Fruit fly (Drosophila melanogaster) whole organism, embryonic: Measurements from ENCODE around the gene Acp62F.

Experiments
- Aef1 ChIP-seq: fragments of 200-800 bp; sonication (Bioruptor generic); IDR thresholded peaks from 3 replicates; pipeline ENCODE4 v1.3.6; 2022; ENCODE audit warnings: missing biosample characterization, missing genetic modification characterization
- CG10267 ChIP-seq: fragments of 200-800 bp; sonication (Bioruptor generic); optimal IDR thresholded peaks from 2 replicates; lab custom pipeline; 2018; ENCODE audit warnings: missing biosample characterization, mild to moderate bottlenecking, missing genetic modification characterization, moderate library complexity
- CG14710 ChIP-seq: fragments of 200-800 bp; sonication (Bioruptor generic); optimal IDR thresholded peaks from 3 replicates; lab custom pipeline; 2019; ENCODE audit warnings: missing biosample characterization, mild to moderate bottlenecking, missing genetic modification characterization, moderate library complexity
- CG15514 ChIP-seq: fragments of 200-800 bp; sonication (Bioruptor generic); optimal IDR thresholded peaks from 3 replicates; lab custom pipeline; 2017; ENCODE audit warnings: missing biosample characterization, missing genetic modification characterization, mild to moderate bottlenecking, moderate library complexity, missing genetic modification reagents
- CG16815 ChIP-seq: fragments of 200-800 bp; sonication (Bioruptor generic); optimal IDR thresholded peaks from 3 replicates; lab custom pipeline; 2017; ENCODE audit warnings: missing biosample characterization, mild to moderate bottlenecking, missing genetic modification characterization
- CG17385 ChIP-seq: fragments of 200-800 bp; sonication (Bioruptor generic); optimal IDR thresholded peaks from 3 replicates; lab custom pipeline; 2018; ENCODE audit warnings: missing biosample characterization, mild to moderate bottlenecking, missing genetic modification characterization
- CG2116 ChIP-seq: fragments of 200-800 bp; sonication (Bioruptor generic); optimal IDR thresholded peaks from 3 replicates; lab custom pipeline; 2018; ENCODE audit warnings: missing biosample characterization, mild to moderate bottlenecking, missing genetic modification characterization
- CG2712 ChIP-seq: fragments of 200-800 bp; optimal IDR thresholded peaks from 3 replicates; lab custom pipeline; 2019; ENCODE audit warnings: missing biosample characterization, mild to moderate bottlenecking, missing genetic modification characterization, moderate library complexity
- CG34422 ChIP-seq: fragments of 200-800 bp; sonication (Bioruptor generic); IDR thresholded peaks from 3 replicates; pipeline ENCODE4 v1.3.6; 2022; ENCODE audit warnings: missing biosample characterization, missing genetic modification characterization
- CG43689 ChIP-seq: fragments of 200-800 bp; sonication (Bioruptor generic); IDR thresholded peaks from 2 replicates; pipeline ENCODE4 v1.3.6; 2022; ENCODE audit warnings: missing biosample characterization, missing genetic modification characterization
- CG4617 ChIP-seq: fragments of 200-800 bp; sonication (Bioruptor generic); optimal IDR thresholded peaks from 3 replicates; lab custom pipeline; 2016; ENCODE audit warnings: missing biosample characterization, missing genetic modification characterization, borderline replicate concordance
- CG4854 ChIP-seq: fragments of 200-800 bp; sonication (Bioruptor generic); optimal IDR thresholded peaks from 2 replicates; lab custom pipeline; 2016; ENCODE audit warnings: missing biosample characterization, missing genetic modification characterization, inconsistent platforms
- CG6689 ChIP-seq: fragments of 200-800 bp; sonication (Bioruptor generic); IDR thresholded peaks from 2 replicates; pipeline ENCODE4 v1.3.6; 2022; ENCODE audit warnings: missing biosample characterization, missing genetic modification characterization
- CG8359 ChIP-seq: fragments of 200-800 bp; sonication (Bioruptor generic); optimal IDR thresholded peaks from 2 replicates; lab custom pipeline; 2017; ENCODE audit warnings: missing biosample characterization, mild to moderate bottlenecking, missing genetic modification characterization, borderline replicate concordance
- CG9609 ChIP-seq: fragments of 200-800 bp; sonication (Bioruptor generic); optimal IDR thresholded peaks from 3 replicates; lab custom pipeline; 2016; ENCODE audit warnings: missing biosample characterization, missing genetic modification characterization
- CG9797 ChIP-seq: fragments of 200-800 bp; sonication (Bioruptor generic); optimal IDR thresholded peaks from 3 replicates; lab custom pipeline; 2018; ENCODE audit warnings: missing biosample characterization, mild to moderate bottlenecking, missing genetic modification characterization
- CHES-1-like ChIP-seq: fragments of 200-800 bp; sonication (Bioruptor generic); optimal IDR thresholded peaks from 2 replicates; lab custom pipeline; 2016; ENCODE audit warnings: missing biosample characterization, missing genetic modification characterization
- Drgx ChIP-seq: fragments of 200-800 bp; sonication (Bioruptor generic); IDR thresholded peaks from 2 replicates; pipeline ENCODE4 v1.3.6; 2022; ENCODE audit warnings: missing biosample characterization, missing genetic modification characterization
- E2f2 ChIP-seq: fragments of 200-800 bp; sonication (Bioruptor generic); IDR thresholded peaks from 2 replicates; pipeline ENCODE4 v1.3.6; 2022; ENCODE audit warnings: missing biosample characterization, missing genetic modification characterization
- Fer2 ChIP-seq: fragments of 200-800 bp; sonication (Bioruptor generic); optimal IDR thresholded peaks from 2 replicates; lab custom pipeline; 2018; ENCODE audit warnings: missing biosample characterization, mild to moderate bottlenecking, missing genetic modification characterization, moderate library complexity
- HLH4C ChIP-seq: fragments of 200-800 bp; sonication (Bioruptor generic); IDR thresholded peaks from 3 replicates; pipeline ENCODE4 v1.3.6; 2022; ENCODE audit warnings: missing biosample characterization, missing genetic modification characterization; ENCODE audit not compliant: partially characterized antibody
- HLH54F ChIP-seq: fragments of 200-800 bp; sonication (Bioruptor generic); optimal IDR thresholded peaks from 3 replicates; lab custom pipeline; 2016; ENCODE audit warnings: missing biosample characterization, missing genetic modification characterization
- Hr78 ChIP-seq, 2 experiments: fragments of 200-800 bp in 1 of 2; fragments of >200 bp in 1 of 2; sonication (Bioruptor generic) in 1 of 2; optimal IDR thresholded peaks; 2 replicates each; lab custom pipeline; 2017 to 2019; ENCODE audit warnings: missing biosample characterization in 2 of 2, missing genetic modification characterization in 2 of 2, mild to moderate bottlenecking in 1 of 2, moderate library complexity in 1 of 2
- Lim3 ChIP-seq: fragments of 200-800 bp; sonication (Bioruptor generic); IDR thresholded peaks from 2 replicates; pipeline ENCODE4 v1.3.6; 2022; ENCODE audit warnings: missing biosample characterization, missing genetic modification characterization
- MESR4 ChIP-seq: fragments of 200-800 bp; sonication (Bioruptor generic); optimal IDR thresholded peaks from 2 replicates; lab custom pipeline; 2018; ENCODE audit warnings: missing biosample characterization, mild to moderate bottlenecking, missing genetic modification characterization, moderate library complexity
- Med ChIP-seq: fragments of 200-800 bp; sonication (Bioruptor generic); peaks from one replicate; lab custom pipeline; 2016; ENCODE audit warnings: missing biosample characterization, missing genetic modification characterization, mild to moderate bottlenecking, inconsistent platforms, moderate library complexity
- Myb ChIP-seq: fragments of 200-800 bp; sonication (Bioruptor generic); optimal IDR thresholded peaks from 2 replicates; lab custom pipeline; 2016; ENCODE audit warnings: missing biosample characterization, missing genetic modification characterization
- Nf-YC ChIP-seq: fragments of 200-800 bp; optimal IDR thresholded peaks from 3 replicates; lab custom pipeline; 2019; ENCODE audit warnings: missing biosample characterization, mild to moderate bottlenecking, missing genetic modification characterization, moderate library complexity
- Rx ChIP-seq: fragments of 200-800 bp; sonication (Bioruptor generic); IDR thresholded peaks from 2 replicates; pipeline ENCODE4 v1.3.6; 2022; ENCODE audit warnings: missing biosample characterization, missing genetic modification characterization
- Scr ChIP-seq: fragments of 200-800 bp; sonication (Bioruptor generic); IDR thresholded peaks from 2 replicates; pipeline ENCODE4 v1.3.6; 2022; ENCODE audit warnings: missing biosample characterization, missing genetic modification characterization; ENCODE audit not compliant: partially characterized antibody
- Sin3A ChIP-seq: fragments of >200 bp; optimal IDR thresholded peaks from 2 replicates; lab custom pipeline; 2018
- Taf1 ChIP-seq: fragments of 200-800 bp; sonication (Bioruptor generic); IDR thresholded peaks from 2 replicates; pipeline ENCODE4 v1.3.6; 2022; ENCODE audit warnings: missing biosample characterization, missing genetic modification characterization
- ac ChIP-seq: fragments of 200-800 bp; sonication (Bioruptor generic); optimal IDR thresholded peaks from 3 replicates; lab custom pipeline; 2017; ENCODE audit warnings: missing biosample characterization, mild to moderate bottlenecking, missing genetic modification characterization
- cato ChIP-seq: fragments of 200-800 bp; sonication (Bioruptor generic); optimal IDR thresholded peaks from 2 replicates; lab custom pipeline; 2016; ENCODE audit warnings: missing biosample characterization, missing genetic modification characterization, borderline replicate concordance
- corto ChIP-seq: fragments of 200-800 bp; sonication (Bioruptor generic); optimal IDR thresholded peaks from 2 replicates; lab custom pipeline; 2016; ENCODE audit warnings: missing biosample characterization, mild to moderate bottlenecking, missing genetic modification characterization, moderate library complexity
- crol ChIP-seq: fragments of 200-800 bp; sonication (Bioruptor generic); IDR thresholded peaks from 2 replicates; pipeline ENCODE4 v1.3.6; 2022; ENCODE audit warnings: missing biosample characterization, missing genetic modification characterization
- ems ChIP-seq: fragments of 200-800 bp; sonication (Bioruptor generic); optimal IDR thresholded peaks from 3 replicates; lab custom pipeline; 2016; ENCODE audit warnings: missing biosample characterization, missing genetic modification characterization
- gro ChIP-seq: fragments of 200-800 bp; sonication (Bioruptor generic); optimal IDR thresholded peaks from 2 replicates; lab custom pipeline; 2016; ENCODE audit warnings: missing biosample characterization, missing genetic modification characterization
- gsb ChIP-seq: fragments of 200-800 bp; sonication (Bioruptor generic); IDR thresholded peaks from 2 replicates; pipeline ENCODE4 v1.3.6; 2022; ENCODE audit warnings: missing biosample characterization, missing genetic modification characterization
- lola ChIP-seq, 3 experiments: fragments of >200 bp in 2 of 3; fragments of 200-800 bp in 1 of 3; sonication (Bioruptor generic) in 1 of 3; optimal IDR thresholded peaks; 2 replicates each; lab custom pipeline; 2017 to 2019; ENCODE audit warnings: missing biosample characterization in 3 of 3, missing genetic modification characterization in 3 of 3, mild to moderate bottlenecking in 1 of 3, moderate library complexity in 1 of 3
- nom ChIP-seq: fragments of 200-800 bp; sonication (Bioruptor generic); optimal IDR thresholded peaks from 2 replicates; lab custom pipeline; 2017; ENCODE audit warnings: missing biosample characterization, missing genetic modification characterization, mild to moderate bottlenecking, moderate library complexity, missing genetic modification reagents
- onecut ChIP-seq: fragments of 200-800 bp; sonication (Bioruptor generic); IDR thresholded peaks from 2 replicates; pipeline ENCODE4 v1.3.6; 2022; ENCODE audit warnings: missing biosample characterization, missing genetic modification characterization
- row ChIP-seq: fragments of 200-800 bp; sonication (Bioruptor generic); IDR thresholded peaks from 3 replicates; pipeline ENCODE4 v1.3.6; 2022; ENCODE audit warnings: missing biosample characterization, missing genetic modification characterization
- salm ChIP-seq: fragments of 200-800 bp; sonication (Bioruptor generic); optimal IDR thresholded peaks from 2 replicates; lab custom pipeline; 2018; ENCODE audit warnings: missing biosample characterization, mild to moderate bottlenecking, missing genetic modification characterization
- sug ChIP-seq: fragments of 200-800 bp; optimal IDR thresholded peaks from 2 replicates; lab custom pipeline; 2019; ENCODE audit warnings: missing biosample characterization, mild to moderate bottlenecking, missing genetic modification characterization, moderate library complexity
- tup ChIP-seq: fragments of 200-800 bp; sonication (Bioruptor generic); optimal IDR thresholded peaks from 2 replicates; lab custom pipeline; 2016; ENCODE audit warnings: missing biosample characterization, mild to moderate bottlenecking, missing genetic modification characterization, moderate library complexity
- tx ChIP-seq: fragments of 200-800 bp; sonication (Bioruptor generic); optimal IDR thresholded peaks from 2 replicates; lab custom pipeline; 2016; ENCODE audit warnings: missing biosample characterization, missing genetic modification characterization

The Acp62F gene

dm6 chr3L:2766269-2767088 lies 26.9 kb downstream of the Acp62F start, which contains the start of the genes Mrtf and Non2 (continued):
- TF ChIP-seq CG6689 (peak; percentile 30; the same call in 1 of the 2 replicates), CG16815 (GFP tag; lab: Kevin White, UChicago) (peak; percentile 42), gro (GFP tag; lab: Kevin White, UChicago) (no peak), CG9609 (GFP tag; lab: Kevin White, UChicago) (peak; percentile 46), Scr (GFP tag; lab: Robert Waterston, UW) (peak; percentile 84), onecut (GFP tag; lab: Robert Waterston, UW) (0 out of 2 replicates have a peak, but pooled peaks have one; percentile 26), crol (GFP tag; lab: Robert Waterston, UW) (no peak), CG8359 (GFP tag; lab: Kevin White, UChicago) (no peak), HLH54F (GFP tag; lab: Kevin White, UChicago) (peak; percentile 74), Fer2 (tag; lab: Kevin White, UChicago) (peak; percentile 53), Lim3 (GFP tag; lab: Robert Waterston, UW) (no peak), ems (GFP tag; lab: Kevin White, UChicago) (peak; percentile 50), corto (no peak)

dm6 chr3L:2772045-2772444 lies 32.5 kb downstream of the Acp62F start, which contains the start of gene AhcyL1:
TSS of gene AhcyL1 (minus strand) at chr3L:2772325.
- TF ChIP-seq CHES-1-like (GFP tag; lab: Kevin White, UChicago) (no peak), CG10267 (tag; lab: Kevin White, UChicago) (peak; percentile 51), Myb (peak; percentile 91), Hr78 (GFP tag; optimal IDR thresholded peaks at IDR 0.05; lab: Kevin White, UChicago) (peak in 1 of 2 experiments; percentile 82), CG4854 (no peak), lola (GFP tag; optimal IDR thresholded peaks at IDR 0.05; lab: Kevin White, UChicago) (no peak), HLH4C (GFP tag; lab: Robert Waterston, UW) (0 out of 3 replicates have a peak, but pooled peaks have one; percentile 33), cato (no peak), MESR4 (GFP tag; lab: Kevin White, UChicago) (peak; percentile 94), Aef1 (GFP tag; lab: Robert Waterston, UW) (no peak), CG17385 (GFP tag; lab: Kevin White, UChicago) (peak; percentile 93), tup (GFP tag; lab: Kevin White, UChicago) (no peak), CG2116 (GFP tag; lab: Kevin White, UChicago) (peak; percentile 4), CG9797 (GFP tag; lab: Kevin White, UChicago) (peak; percentile 78), Rx (no peak), E2f2 (GFP tag; lab: Robert Waterston, UW) (peak; percentile 40; the same call in 1 of the 2 replicates), Sin3A (lab: Kevin White, UChicago) (peak; percentile 16), CG2712 (tag; lab: Kevin White, UChicago) (peak; percentile 26), CG34422 (peak; percentile 40; the same call in 1 of the 3 replicates), CG14710 (tag; lab: Kevin White, UChicago) (peak; percentile 40), CG15514 (GFP tag; lab: Kevin White, UChicago) (peak; percentile 27), ac (GFP tag; lab: Kevin White, UChicago) (no peak), Nf-YC (tag; lab: Kevin White, UChicago) (peak; percentile 8), Med (GFP tag; lab: Kevin White, UChicago) (peak; percentile 43), row (GFP tag; lab: Robert Waterston, UW) (no peak; the same call in 2 of the 3 replicates), gsb (GFP tag; lab: Robert Waterston, UW) (no peak), salm (tag; lab: Kevin White, UChicago) (no peak), sug (tag; lab: Kevin White, UChicago) (peak; percentile 86), Taf1 (GFP tag; lab: Robert Waterston, UW) (no peak), tx (GFP tag; lab: Kevin White, UChicago) (no peak), CG43689 (no peak), Drgx (GFP tag; lab: Robert Waterston, UW) (0 out of 2 replicates have a peak, but pooled peaks have one; percentile 14), nom (GFP tag; lab: Kevin White, UChicago) (peak; percentile 65), CG4617 (GFP tag; lab: Kevin White, UChicago) (peak; percentile 89)
